Fruit fly (Drosophila melanogaster) whole organism, embryonic: Measurements from ENCODE around the gene CG34353.

Source experiments
- Awh ChIP-seq: fragments of 200-800 bp; sonication (Bioruptor generic); IDR thresholded peaks from 2 replicates; pipeline ENCODE4, ENCODE4 v1.3.6; 2022; ENCODE audit warnings: missing biosample characterization, missing genetic modification characterization
- CG10209 ChIP-seq: fragments of 200-800 bp; sonication (Bioruptor generic); optimal IDR thresholded peaks from 3 replicates; lab custom pipeline; 2017; ENCODE audit warnings: missing biosample characterization, mild to moderate bottlenecking, missing genetic modification characterization, missing genetic modification reagents
- CG10267 ChIP-seq: fragments of 200-800 bp; sonication (Bioruptor generic); optimal IDR thresholded peaks from 2 replicates; lab custom pipeline; 2018; ENCODE audit warnings: missing biosample characterization, mild to moderate bottlenecking, missing genetic modification characterization, moderate library complexity
- CG10979 ChIP-seq: fragments of 200-800 bp; sonication (Bioruptor generic); optimal IDR thresholded peaks from 2 replicates; lab custom pipeline; 2018; ENCODE audit warnings: missing biosample characterization, mild to moderate bottlenecking, missing genetic modification characterization, moderate library complexity
- CG11696 ChIP-seq: fragments of 200-800 bp; sonication (Bioruptor generic); IDR thresholded peaks from 2 replicates; pipeline ENCODE4 v1.3.6; 2022; ENCODE audit warnings: missing biosample characterization, missing genetic modification characterization
- CG13424 ChIP-seq: fragments of 200-800 bp; sonication (Bioruptor generic); optimal IDR thresholded peaks from 2 replicates; lab custom pipeline; 2019; ENCODE audit warnings: missing biosample characterization, mild to moderate bottlenecking, missing genetic modification characterization, moderate library complexity
- CG14667 ChIP-seq: fragments of 200-800 bp; sonication (Bioruptor generic); IDR thresholded peaks from 2 replicates; pipeline ENCODE4 v1.3.6; 2022; ENCODE audit warnings: missing biosample characterization, missing genetic modification characterization
- CG1603 ChIP-seq: fragments of 200-800 bp; sonication (Bioruptor generic); optimal IDR thresholded peaks from 2 replicates; lab custom pipeline; 2019; ENCODE audit warnings: missing biosample characterization, mild to moderate bottlenecking, missing genetic modification characterization, moderate library complexity
- CG16815 ChIP-seq: fragments of 200-800 bp; sonication (Bioruptor generic); optimal IDR thresholded peaks from 3 replicates; lab custom pipeline; 2017; ENCODE audit warnings: missing biosample characterization, mild to moderate bottlenecking, missing genetic modification characterization
- CG18619 ChIP-seq: fragments of 200-800 bp; sonication (Bioruptor generic); optimal IDR thresholded peaks from 3 replicates; lab custom pipeline; 2017; ENCODE audit warnings: missing biosample characterization, mild to moderate bottlenecking, missing genetic modification characterization
- CG2129 ChIP-seq: fragments of 200-800 bp; sonication (Bioruptor generic); IDR thresholded peaks from 2 replicates; pipeline ENCODE4 v1.3.6; 2022; ENCODE audit warnings: missing biosample characterization, missing genetic modification characterization; ENCODE audit not compliant: partially characterized antibody
- CG2678 ChIP-seq: fragments of 200-800 bp; sonication (Bioruptor generic); optimal IDR thresholded peaks from 3 replicates; lab custom pipeline; 2019; ENCODE audit warnings: missing biosample characterization, mild to moderate bottlenecking, missing genetic modification characterization, moderate library complexity
- CG31441 ChIP-seq: fragments of 200-800 bp; sonication (Bioruptor generic); IDR thresholded peaks from 2 replicates; pipeline ENCODE4 v1.3.6; 2022; ENCODE audit warnings: missing biosample characterization, missing genetic modification characterization
- CG4424 ChIP-seq: fragments of 200-800 bp; sonication (Bioruptor generic); optimal IDR thresholded peaks from 3 replicates; lab custom pipeline; 2016; ENCODE audit warnings: missing biosample characterization, missing genetic modification characterization
- CG7357 ChIP-seq: fragments of 200-800 bp; sonication (Bioruptor generic); IDR thresholded peaks from 3 replicates; pipeline ENCODE4 v1.3.6; 2022; ENCODE audit warnings: missing biosample characterization, missing genetic modification characterization
- CG8388 ChIP-seq: fragments of 200-800 bp; sonication (Bioruptor generic); optimal IDR thresholded peaks from 2 replicates; lab custom pipeline; 2019; ENCODE audit warnings: missing biosample characterization, mild to moderate bottlenecking, missing genetic modification characterization, moderate library complexity
- CG9215 ChIP-seq: fragments of 200-800 bp; sonication (Bioruptor generic); IDR thresholded peaks from 2 replicates; pipeline ENCODE4 v1.3.6; 2022; ENCODE audit warnings: missing biosample characterization, missing genetic modification characterization
- CG9727 ChIP-seq: fragments of 200-800 bp; sonication (Bioruptor generic); optimal IDR thresholded peaks from 3 replicates; lab custom pipeline; 2017; ENCODE audit warnings: missing biosample characterization, mild to moderate bottlenecking, missing genetic modification characterization
- CTCF ChIP-seq: fragments of 200-800 bp; sonication (Bioruptor generic); optimal IDR thresholded peaks from 2 replicates; lab custom pipeline; 2017; ENCODE audit warnings: missing biosample characterization, mild to moderate bottlenecking, missing genetic modification characterization, moderate library complexity
- Dp ChIP-seq: fragments of 200-800 bp; sonication (Bioruptor generic); optimal IDR thresholded peaks from 2 replicates; lab custom pipeline; 2018; ENCODE audit warnings: missing biosample characterization, mild to moderate bottlenecking, missing genetic modification characterization, moderate library complexity
- E2f2 ChIP-seq: fragments of 200-800 bp; sonication (Bioruptor generic); IDR thresholded peaks from 2 replicates; pipeline ENCODE4 v1.3.6; 2022; ENCODE audit warnings: missing biosample characterization, missing genetic modification characterization
- Ets65A ChIP-seq: fragments of 200-800 bp; sonication (Bioruptor generic); peaks from one replicate; lab custom pipeline; 2016; ENCODE audit warnings: missing biosample characterization, missing genetic modification characterization
- Gug ChIP-seq: fragments of 200-800 bp; sonication (Bioruptor generic); IDR thresholded peaks from 4 replicates; pipeline ENCODE4 v1.3.6; 2022; ENCODE audit warnings: missing biosample characterization, missing genetic modification characterization
- Mes4 ChIP-seq: fragments of 200-800 bp; sonication (Bioruptor generic); optimal IDR thresholded peaks from 2 replicates; lab custom pipeline; 2016; ENCODE audit warnings: missing biosample characterization, missing genetic modification characterization
- NfI ChIP-seq: fragments of 200-800 bp; sonication (Bioruptor generic); optimal IDR thresholded peaks from 3 replicates; lab custom pipeline; 2018; ENCODE audit warnings: missing biosample characterization, mild to moderate bottlenecking, missing genetic modification characterization, moderate library complexity
- Ptx1 ChIP-seq: fragments of 200-800 bp; sonication (Bioruptor generic); IDR thresholded peaks from 2 replicates; pipeline ENCODE4 v1.3.6; 2022; ENCODE audit warnings: missing biosample characterization, missing genetic modification characterization
- Usf ChIP-seq: fragments of 200-800 bp; sonication (Bioruptor generic); optimal IDR thresholded peaks from 2 replicates; lab custom pipeline; 2017; ENCODE audit warnings: missing genotype, missing biosample characterization, missing genetic modification characterization
- cas ChIP-seq: fragments of 200-800 bp; sonication (Bioruptor generic); IDR thresholded peaks from 2 replicates; pipeline ENCODE4 v1.3.6; 2022; ENCODE audit warnings: missing biosample characterization, missing genetic modification characterization
- chif ChIP-seq, 2 experiments: fragments of 200-800 bp; sonication (Bioruptor generic); optimal IDR thresholded peaks; 3 replicates each; lab custom pipeline; 2016; ENCODE audit warnings: missing biosample characterization in 2 of 2, missing genetic modification characterization in 2 of 2
- ci ChIP-seq: fragments of 200-800 bp; sonication (Bioruptor generic); IDR thresholded peaks from 3 replicates; pipeline ENCODE4 v1.3.6; 2022; ENCODE audit warnings: missing biosample characterization, missing genetic modification characterization
- fd102C ChIP-seq: fragments of 200-800 bp; sonication (Bioruptor generic); optimal IDR thresholded peaks from 2 replicates; lab custom pipeline; 2018; ENCODE audit warnings: missing biosample characterization, mild to moderate bottlenecking, missing genetic modification characterization, moderate library complexity
- fd96Cb ChIP-seq: fragments of 200-800 bp; sonication (Bioruptor generic); optimal IDR thresholded peaks from 2 replicates; lab custom pipeline; 2018; ENCODE audit warnings: missing biosample characterization, mild to moderate bottlenecking, missing genetic modification characterization, moderate library complexity
- grau ChIP-seq: fragments of 200-800 bp; optimal IDR thresholded peaks from 3 replicates; lab custom pipeline; 2019; ENCODE audit warnings: missing biosample characterization, mild to moderate bottlenecking, missing genetic modification characterization, moderate library complexity
- lmd ChIP-seq: fragments of 200-800 bp; sonication (Bioruptor generic); IDR thresholded peaks from 2 replicates; pipeline ENCODE4 v1.3.6; 2022; ENCODE audit warnings: missing biosample characterization, missing genetic modification characterization
- oc ChIP-seq: fragments of 200-800 bp; sonication (Bioruptor generic); optimal IDR thresholded peaks from 2 replicates; lab custom pipeline; 2018; ENCODE audit warnings: missing biosample characterization, mild to moderate bottlenecking, missing genetic modification characterization, moderate library complexity
- peb ChIP-seq: fragments of 200-800 bp; sonication (Bioruptor generic); IDR thresholded peaks from 2 replicates; pipeline ENCODE4 v1.3.6; 2022; ENCODE audit warnings: missing biosample characterization, missing genetic modification characterization
- pho ChIP-seq: fragments of 200-800 bp; sonication (Bioruptor generic); optimal IDR thresholded peaks from 2 replicates; lab custom pipeline; 2016; ENCODE audit warnings: missing biosample characterization, missing genetic modification characterization
- pnt ChIP-seq: fragments of 200-800 bp; sonication (Bioruptor generic); optimal IDR thresholded peaks from 3 replicates; lab custom pipeline; 2016; ENCODE audit warnings: missing biosample characterization, missing genetic modification characterization
- pum ChIP-seq: fragments of 200-800 bp; sonication (Bioruptor generic); optimal IDR thresholded peaks from 2 replicates; lab custom pipeline; 2016; ENCODE audit warnings: missing biosample characterization, missing genetic modification characterization
- sens ChIP-seq: fragments of 200-800 bp; sonication (Bioruptor generic); peaks from one replicate; lab custom pipeline; 2016; ENCODE audit warnings: missing biosample characterization, missing genetic modification characterization
- sim ChIP-seq: fragments of 200-800 bp; sonication (Bioruptor generic); IDR thresholded peaks from 2 replicates; pipeline ENCODE4 v1.3.6; 2022; ENCODE audit warnings: missing biosample characterization, missing genetic modification characterization
- twi ChIP-seq: fragments of 200-800 bp; optimal IDR thresholded peaks from 2 replicates; lab custom pipeline; 2019; ENCODE audit warnings: missing biosample characterization, mild to moderate bottlenecking, missing genetic modification characterization, moderate library complexity

CG34353 gene

DNA sequence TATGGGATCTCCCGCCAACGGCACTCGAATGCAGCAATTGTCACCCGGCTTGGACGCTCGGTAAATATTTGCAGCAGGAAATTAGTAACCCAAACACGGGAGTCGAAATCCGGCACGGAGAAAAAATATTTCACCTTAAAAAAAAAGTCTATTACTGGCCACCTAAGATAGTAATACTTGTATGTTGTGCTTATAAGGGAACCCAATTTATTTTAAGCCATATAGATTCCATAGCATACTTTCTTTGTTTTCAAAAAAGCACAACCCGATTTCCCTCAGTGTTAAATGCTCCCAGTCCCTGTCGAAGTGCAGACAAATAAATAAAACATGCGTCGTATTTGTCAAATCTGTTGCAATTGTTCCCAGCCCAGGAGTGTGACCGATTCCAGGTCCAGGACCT, 79.5 kb downstream of the CG34353 start (continued):
- TF ChIP-seq Dp (GFP tag; lab: Kevin White, UChicago): no peak
- 0 out of 2 replicates have a peak, but pooled peaks have one; percentile 9 for TF ChIP-seq CG9215 (GFP tag; lab: Robert Waterston, UW)
- peak; percentile 22 for TF ChIP-seq Mes4
- TF ChIP-seq Awh (GFP tag; lab: Robert Waterston, UW): 0 out of 2 replicates have a peak, but pooled peaks have one; percentile 31
- TF ChIP-seq CG16815 (GFP tag; lab: Kevin White, UChicago): peak; percentile 47
- peak; percentile 53; the same call in 1 of the 3 replicates for TF ChIP-seq ci (GFP tag; lab: Robert Waterston, UW)
- TF ChIP-seq Usf (GFP tag; lab: Kevin White, UChicago): peak; percentile 30
- no peak for TF ChIP-seq sim (GFP tag; lab: Robert Waterston, UW)
- TF ChIP-seq peb (GFP tag; lab: Robert Waterston, UW): 0 out of 2 replicates have a peak, but pooled peaks have one; percentile 24
- TF ChIP-seq CG10979 (tag; lab: Kevin White, UChicago): peak; percentile 80
- no peak for TF ChIP-seq CG14667 (GFP tag; lab: Robert Waterston, UW)
- TF ChIP-seq CG18619 (GFP tag; lab: Kevin White, UChicago): no peak
- peak; percentile 18 for TF ChIP-seq pum (GFP tag; lab: Kevin White, UChicago)
- TF ChIP-seq pho (GFP tag; lab: Kevin White, UChicago): no peak
- peak; percentile 19 for TF ChIP-seq CG10209 (GFP tag; lab: Kevin White, UChicago)
- TF ChIP-seq cas (GFP tag; lab: Robert Waterston, UW): no peak
- peak; percentile 16; the same call in 1 of the 2 replicates for TF ChIP-seq Ptx1 (GFP tag; lab: Robert Waterston, UW)
- peak; percentile 13; the same call in 1 of the 2 replicates for TF ChIP-seq E2f2 (GFP tag; lab: Robert Waterston, UW)
- peak; percentile 29 for TF ChIP-seq oc (tag; lab: Kevin White, UChicago)
- TF ChIP-seq Ets65A: peak; percentile 78
- peak; percentile 24 for TF ChIP-seq pnt (GFP tag; lab: Kevin White, UChicago)
- peak; percentile 52 for TF ChIP-seq CG1603
- TF ChIP-seq NfI (GFP tag; lab: Kevin White, UChicago): no peak
- TF ChIP-seq twi (tag; lab: Kevin White, UChicago): peak; percentile 27
- TF ChIP-seq CG13424 (tag; lab: Kevin White, UChicago): peak; percentile 4
- peak; percentile 57 for TF ChIP-seq CG9727 (GFP tag; lab: Kevin White, UChicago)
- TF ChIP-seq CG4424 (GFP tag; lab: Kevin White, UChicago): peak; percentile 13
- TF ChIP-seq CG11696: no peak
- peak; percentile 31 for TF ChIP-seq fd96Cb (tag; lab: Kevin White, UChicago)
- peak; percentile 46 for TF ChIP-seq CG10267
- no peak for TF ChIP-seq CTCF (GFP tag; lab: Kevin White, UChicago)
- TF ChIP-seq sens (GFP tag; lab: Kevin White, UChicago): peak; percentile 90
- TF ChIP-seq fd102C: peak; percentile 23
- no peak for TF ChIP-seq CG2129
- peak; percentile 36 for TF ChIP-seq CG8388 (GFP tag; lab: Kevin White, UChicago)
- peak; percentile 0 to 42 for TF ChIP-seq chif (GFP tag; optimal IDR thresholded peaks at IDR 0.05; lab: Kevin White, UChicago)
- peak; percentile 47 for TF ChIP-seq CG2678 (tag; lab: Kevin White, UChicago)
- peak; percentile 61 for TF ChIP-seq CG31441
- TF ChIP-seq lmd (GFP tag; lab: Robert Waterston, UW): peak; percentile 40; the same call in 1 of the 2 replicates
- 0 out of 4 replicates have a peak, but pooled peaks have one; percentile 7 for TF ChIP-seq Gug (GFP tag; lab: Robert Waterston, UW)
- TF ChIP-seq CG7357 (GFP tag; lab: Robert Waterston, UW): 0 out of 3 replicates have a peak, but pooled peaks have one; percentile 11
- peak; percentile 32 for TF ChIP-seq grau (tag; lab: Kevin White, UChicago)
